Worm (Caenorhabditis elegans) whole organism, L2 larva: Measurements from ENCODE around the gene F14H12.3.
"Not testable (repeated sequence)": the region's sequence is repeated elsewhere in the genome, so short reads cannot be mapped to it uniquely, and the experiment has no call there.

Experiments
- F13H6.1 ChIP-seq: sonication (generic microtip); optimal IDR thresholded peaks from 2 replicates; lab custom pipeline; 2016; ENCODE audit warnings: missing genetic modification characterization, missing compliant biosample characterization
- R02D3.7 ChIP-seq: fragments of 150-350 bp; optimal IDR thresholded peaks from 2 replicates; lab custom pipeline; 2014; ENCODE audit warnings: missing biosample characterization, missing genetic modification characterization
- alr-1 ChIP-seq: fragments of 150-350 bp; optimal IDR thresholded peaks from 2 replicates; lab custom pipeline; 2014; ENCODE audit warnings: missing biosample characterization, missing genetic modification characterization
- aly-2 ChIP-seq: fragments of 150-350 bp; optimal IDR thresholded peaks from 2 replicates; lab custom pipeline; 2014; ENCODE audit warnings: missing biosample characterization, missing genetic modification characterization
- blmp-1 ChIP-seq: sonication (generic microtip); optimal IDR thresholded peaks from 2 replicates; lab custom pipeline; 2017; ENCODE audit warnings: missing genetic modification characterization, mild to moderate bottlenecking, missing compliant biosample characterization, antibody characterized with exemption, moderate library complexity; ENCODE audit not compliant: insufficient read depth
- crh-2 ChIP-seq: sonication (generic microtip); optimal IDR thresholded peaks from 2 replicates; lab custom pipeline; 2017; ENCODE audit warnings: missing biosample characterization, missing genetic modification characterization
- egl-27 ChIP-seq: sonication (generic microtip); optimal IDR thresholded peaks from 3 replicates; lab custom pipeline; 2017; ENCODE audit warnings: missing biosample characterization, missing genetic modification reagents, missing genetic modification characterization
- elt-1 ChIP-seq: fragments of 150-350 bp; optimal IDR thresholded peaks from 2 replicates; lab custom pipeline; 2014; ENCODE audit warnings: missing biosample characterization, missing genetic modification characterization
- elt-3 ChIP-seq: sonication (generic microtip); optimal IDR thresholded peaks from 2 replicates; lab custom pipeline; 2017; ENCODE audit warnings: missing biosample characterization, missing genetic modification characterization
- fos-1 ChIP-seq: fragments of 150-350 bp; optimal IDR thresholded peaks from 2 replicates; lab custom pipeline; 2014; ENCODE audit warnings: missing biosample characterization, missing genetic modification characterization
- lin-13 ChIP-seq: fragments of 150-350 bp; optimal IDR thresholded peaks from 2 replicates; lab custom pipeline; 2014; ENCODE audit warnings: missing biosample characterization, missing genetic modification reagents, missing genetic modification characterization
- mab-5 ChIP-seq: fragments of 150-350 bp; optimal IDR thresholded peaks from 2 replicates; lab custom pipeline; 2014; ENCODE audit warnings: missing biosample characterization, missing genetic modification characterization
- nhr-10 ChIP-seq: sonication (generic microtip); optimal IDR thresholded peaks from 2 replicates; lab custom pipeline; 2017; ENCODE audit warnings: missing biosample characterization, missing genetic modification characterization
- nhr-11 ChIP-seq: fragments of 150-350 bp; optimal IDR thresholded peaks from 2 replicates; lab custom pipeline; 2014; ENCODE audit warnings: missing biosample characterization, missing genetic modification characterization
- nhr-12 ChIP-seq: fragments of 150-350 bp; optimal IDR thresholded peaks from 2 replicates; lab custom pipeline; 2014; ENCODE audit warnings: missing biosample characterization, missing genetic modification characterization
- nhr-129 ChIP-seq: fragments of 150-350 bp; optimal IDR thresholded peaks from 2 replicates; lab custom pipeline; 2014; ENCODE audit warnings: missing biosample characterization, missing genetic modification characterization
- nhr-21 ChIP-seq: fragments of 150-350 bp; optimal IDR thresholded peaks from 2 replicates; lab custom pipeline; 2014; ENCODE audit warnings: missing biosample characterization, missing genetic modification characterization
- nhr-23 ChIP-seq: fragments of 150-350 bp; optimal IDR thresholded peaks from 2 replicates; lab custom pipeline; 2014; ENCODE audit warnings: missing biosample characterization, missing genetic modification reagents, missing genetic modification characterization
- nhr-25 ChIP-seq: fragments of 150-350 bp; sonication (generic microtip); optimal IDR thresholded peaks from 3 replicates; lab custom pipeline; 2014; ENCODE audit warnings: missing biosample characterization, missing genetic modification characterization
- nhr-77 ChIP-seq: fragments of 150-350 bp; optimal IDR thresholded peaks from 2 replicates; lab custom pipeline; 2014; ENCODE audit warnings: missing biosample characterization, missing genetic modification characterization
- sem-4 ChIP-seq: fragments of 150-350 bp; optimal IDR thresholded peaks from 2 replicates; lab custom pipeline; 2014; ENCODE audit warnings: missing biosample characterization, missing genetic modification reagents, missing genetic modification characterization
- sma-3 ChIP-seq: sonication (generic microtip); optimal IDR thresholded peaks from 2 replicates; lab custom pipeline; 2016; ENCODE audit warnings: missing genetic modification reagents, missing genetic modification characterization, missing compliant biosample characterization
- unc-39 ChIP-seq: fragments of 150-350 bp; optimal IDR thresholded peaks from 2 replicates; lab custom pipeline; 2014; ENCODE audit warnings: missing biosample characterization, missing genetic modification characterization
- unc-62 ChIP-seq: fragments of 150-350 bp; optimal IDR thresholded peaks from 2 replicates; lab custom pipeline; 2014; ENCODE audit warnings: missing biosample characterization, missing genetic modification reagents, missing genetic modification characterization

Gene F14H12.3

ce11 chrX:4322847-4323455 lies 21.1 kb upstream of the F14H12.3 start:
- TF ChIP-seq nhr-129 (tag; lab: Kevin White, UChicago) (no peak), egl-27 (tag; lab: Kevin White, UChicago) (no peak), F13H6.1 (tag; lab: Kevin White, UChicago) (no peak), mab-5 (tag; lab: Kevin White, UChicago) (no peak), nhr-10 (tag; lab: Kevin White, UChicago) (no peak), crh-2 (tag; lab: Kevin White, UChicago) (no peak)

DNA sequence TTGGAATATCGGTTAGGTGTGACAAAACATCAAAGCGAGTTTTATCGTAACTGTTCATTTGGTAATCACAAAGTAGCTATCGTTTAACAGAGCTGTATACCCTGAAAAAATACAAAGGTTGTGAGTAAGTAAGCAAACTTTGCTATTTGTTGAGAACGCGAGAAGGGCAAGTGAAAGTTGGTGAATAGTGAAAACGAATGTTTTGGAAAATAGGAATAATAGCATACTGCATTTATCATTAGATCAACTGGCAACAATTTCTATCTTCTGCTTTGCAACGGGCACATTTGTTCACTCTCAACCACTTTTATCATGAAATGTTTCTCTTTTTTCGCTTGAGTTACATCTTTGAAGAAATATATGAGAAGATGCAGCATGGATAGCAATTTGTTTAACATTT lies 15.2 kb upstream of the F14H12.3 start, which contains the start of gene C24A8.5:
TSS of gene C24A8.5 (minus strand) at position 101 of the 400 bp plus-strand sequence.
- TF ChIP-seq unc-39 (tag; lab: Kevin White, UChicago) (no peak), sem-4 (no peak), unc-62 (GFP tag; lab: Kevin White, UChicago) (no peak), nhr-11 (tag; lab: Kevin White, UChicago) (no peak), nhr-77 (tag; lab: Kevin White, UChicago) (no peak), egl-27 (tag; lab: Kevin White, UChicago) (no peak), nhr-21 (tag; lab: Kevin White, UChicago) (no peak), lin-13 (GFP tag; lab: Kevin White, UChicago) (no peak), aly-2 (tag; lab: Kevin White, UChicago) (no peak), blmp-1 (tag; lab: Kevin White, UChicago) (no peak), alr-1 (tag; lab: Kevin White, UChicago) (no peak), fos-1 (tag; lab: Kevin White, UChicago) (no peak), nhr-10 (tag; lab: Kevin White, UChicago) (no peak)

- TF ChIP-seq R02D3.7, fos-1, F13H6.1 (tag; lab: Kevin White, UChicago): not testable (repeated sequence)
These were observed 11.7 kb upstream of the F14H12.3 start, which contains the start of gene C24A8.6 for ce11 chrX:4332305-4332704. TSS of gene C24A8.6 (minus strand) at chrX:4332405.

DNA sequence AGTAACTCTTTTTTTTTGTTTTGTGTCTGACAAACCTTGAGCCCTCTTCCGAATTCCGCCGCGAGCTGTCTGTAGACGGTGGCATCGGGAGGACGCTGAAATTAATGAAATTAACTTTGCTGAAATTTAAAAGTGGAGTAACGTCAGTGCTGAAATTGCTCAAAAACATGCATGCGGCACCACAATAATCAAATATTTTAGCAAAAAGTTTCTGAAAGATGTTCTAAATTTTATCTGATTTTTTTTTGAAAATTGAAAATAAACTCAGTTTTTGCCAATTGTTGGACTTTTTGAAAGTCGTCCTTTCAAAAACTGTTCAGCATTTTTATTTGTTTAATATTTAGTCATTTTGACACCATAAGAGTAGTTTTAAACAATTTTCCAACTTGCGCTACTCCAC lies 8.1 kb upstream of the F14H12.3 start, which contains the start of gene cst-2:
TSS of gene cst-2 (minus strand) at position 101 of the 400 bp plus-strand sequence.
- TF ChIP-seq elt-1, F13H6.1, nhr-11 (tag; lab: Kevin White, UChicago): not testable (repeated sequence)

DNA sequence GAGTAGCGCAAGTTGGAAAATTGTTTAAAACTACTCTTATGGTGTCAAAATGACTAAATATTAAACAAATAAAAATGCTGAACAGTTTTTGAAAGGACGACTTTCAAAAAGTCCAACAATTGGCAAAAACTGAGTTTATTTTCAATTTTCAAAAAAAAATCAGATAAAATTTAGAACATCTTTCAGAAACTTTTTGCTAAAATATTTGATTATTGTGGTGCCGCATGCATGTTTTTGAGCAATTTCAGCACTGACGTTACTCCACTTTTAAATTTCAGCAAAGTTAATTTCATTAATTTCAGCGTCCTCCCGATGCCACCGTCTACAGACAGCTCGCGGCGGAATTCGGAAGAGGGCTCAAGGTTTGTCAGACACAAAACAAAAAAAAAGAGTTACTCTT lies 4.7 kb upstream of the F14H12.3 start, which contains the start of gene cst-1:
TSS of gene cst-1 (plus strand) at position 301 of the 400 bp plus-strand sequence.
- TF ChIP-seq nhr-77 (tag; lab: Kevin White, UChicago); nhr-25; nhr-12 (tag; lab: Kevin White, UChicago): not testable (repeated sequence)

DNA sequence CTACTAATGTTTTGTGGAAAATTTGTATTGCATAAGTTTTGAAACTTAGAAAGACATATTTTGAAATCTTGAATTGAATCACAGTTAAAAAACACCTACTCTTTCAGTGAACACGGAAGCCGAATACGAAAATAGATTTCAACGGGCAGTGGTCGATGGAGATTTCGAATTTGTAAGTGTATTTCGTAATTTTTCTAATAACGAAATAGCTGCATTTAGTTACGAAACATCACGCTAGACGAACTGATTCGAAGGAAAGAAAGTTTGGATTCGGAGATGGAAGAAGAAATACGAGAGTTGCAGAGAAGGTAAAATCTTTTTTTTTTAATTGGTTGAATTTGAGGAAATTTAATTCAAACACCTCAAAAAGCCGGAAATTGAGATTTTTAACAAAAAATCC lies 1.3 kb upstream of the F14H12.3 start:
- no peak for TF ChIP-seq nhr-23 (tag; lab: Kevin White, UChicago)
- TF ChIP-seq sma-3 (GFP tag; lab: Kevin White, UChicago): no peak

ce11 chrX:4350198-4350597 lies 6.2 kb downstream of the F14H12.3 start, which contains the start of gene F14H12.2:
TSS of gene F14H12.2 (plus strand) at chrX:4350498.
- TF ChIP-seq egl-27 (tag; lab: Kevin White, UChicago): no peak

DNA sequence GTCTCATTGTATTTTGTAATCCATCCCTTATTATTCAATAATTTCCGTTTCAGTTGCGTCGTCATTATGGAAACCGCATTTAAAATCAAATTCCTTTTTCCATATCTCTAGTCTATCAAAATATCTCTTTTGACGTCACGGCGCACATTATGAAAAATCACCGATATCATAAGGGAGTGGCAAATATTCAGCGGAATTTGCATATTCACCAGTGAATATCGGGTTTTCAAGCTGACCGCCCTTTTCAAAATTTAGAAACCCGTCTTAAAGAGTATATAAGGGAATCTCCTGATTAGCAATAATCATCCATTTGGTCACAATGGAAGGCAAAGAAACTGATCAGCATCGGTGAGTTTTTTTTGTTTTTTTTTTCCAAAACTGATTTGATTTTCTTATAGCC lies 9.3 kb downstream of the F14H12.3 start, which contains the start of gene col-165:
TSS of gene col-165 (plus strand) at position 301 of the 400 bp plus-strand sequence.
- TF ChIP-seq aly-2 (tag; lab: Kevin White, UChicago): no peak
- TF ChIP-seq elt-3 (tag; lab: Kevin White, UChicago): no peak
